Worm (Caenorhabditis elegans): ENCODE measurements around the gene gpa-13.

DNA sequence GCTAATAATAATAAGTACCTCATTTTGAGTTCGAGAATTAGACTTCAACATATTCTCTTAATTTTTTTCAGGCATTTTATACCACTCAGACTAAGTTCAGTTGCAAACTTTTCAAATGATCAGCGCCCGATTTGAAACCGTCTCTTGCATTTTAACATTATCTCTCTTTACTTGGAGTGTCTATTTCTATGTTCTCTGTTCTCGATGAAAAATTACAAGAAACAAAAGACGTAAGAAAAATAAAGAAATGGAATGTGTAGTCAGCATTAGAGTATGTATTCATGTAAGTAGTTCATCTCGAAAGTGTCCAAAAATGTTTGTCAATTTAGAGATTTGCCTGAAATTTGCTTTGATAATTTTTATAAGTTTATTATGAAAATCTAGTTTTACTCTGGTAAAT, 45.4 kb upstream of the gpa-13 start, which contains the start of gene ugt-3:
- TF ChIP-seq nhr-11 (tag; optimal IDR thresholded peaks at IDR 0.05) (no peak), ceh-82 (tag; optimal IDR thresholded peaks at IDR 0.05) (no peak), dpl-1 (GFP tag; optimal IDR thresholded peaks at IDR 0.05) (no peak), mab-9 (GFP tag; IDR thresholded peaks at IDR 0.05) (no peak), dsc-1 (tag; optimal IDR thresholded peaks at IDR 0.05) (no peak)

Data from whole organism, L1 larva.